Fruit fly (Drosophila melanogaster) whole organism, embryonic: ENCODE results near the gene CG12081.

Source experiments
- Aef1 ChIP-seq: fragments of 200-800 bp; sonication (Bioruptor generic); IDR thresholded peaks from 3 replicates; pipeline ENCODE4 v1.3.6; 2022; ENCODE audit warnings: missing biosample characterization, missing genetic modification characterization
- Atf6 ChIP-seq: fragments of 200-800 bp; sonication (Bioruptor generic); IDR thresholded peaks from 2 replicates; pipeline ENCODE4 v1.3.6; 2022; ENCODE audit warnings: missing biosample characterization, missing genetic modification characterization
- CG11085 ChIP-seq: fragments of 200-800 bp; sonication (Bioruptor generic); IDR thresholded peaks from 2 replicates; pipeline ENCODE4 v1.3.6; 2022; ENCODE audit warnings: missing biosample characterization, missing genetic modification characterization
- CG12236 ChIP-seq: fragments of 200-800 bp; sonication (Bioruptor generic); optimal IDR thresholded peaks from 2 replicates; lab custom pipeline; 2016; ENCODE audit warnings: missing biosample characterization, missing genetic modification characterization
- CG14014 ChIP-seq: fragments of 200-800 bp; sonication (Bioruptor generic); IDR thresholded peaks from 2 replicates; pipeline ENCODE4 v1.3.6; 2022; ENCODE audit warnings: missing biosample characterization, missing genetic modification characterization
- CG14441 ChIP-seq: fragments of 200-800 bp; sonication (Bioruptor generic); IDR thresholded peaks from 2 replicates; pipeline ENCODE4 v1.3.6; 2022; ENCODE audit warnings: missing biosample characterization, missing genetic modification characterization
- CG16815 ChIP-seq: fragments of 200-800 bp; sonication (Bioruptor generic); optimal IDR thresholded peaks from 3 replicates; lab custom pipeline; 2017; ENCODE audit warnings: missing biosample characterization, mild to moderate bottlenecking, missing genetic modification characterization
- CG17612 ChIP-seq: fragments of 200-800 bp; sonication (Bioruptor generic); IDR thresholded peaks from 2 replicates; pipeline ENCODE4 v1.3.6; 2022; ENCODE audit warnings: missing biosample characterization, missing genetic modification characterization
- CG18619 ChIP-seq: fragments of 200-800 bp; sonication (Bioruptor generic); optimal IDR thresholded peaks from 3 replicates; lab custom pipeline; 2017; ENCODE audit warnings: missing biosample characterization, mild to moderate bottlenecking, missing genetic modification characterization
- CG2129 ChIP-seq: fragments of 200-800 bp; sonication (Bioruptor generic); IDR thresholded peaks from 2 replicates; pipeline ENCODE4 v1.3.6; 2022; ENCODE audit warnings: missing biosample characterization, missing genetic modification characterization; ENCODE audit not compliant: partially characterized antibody
- CG2202 ChIP-seq: fragments of 200-800 bp; sonication (Bioruptor generic); optimal IDR thresholded peaks from 2 replicates; lab custom pipeline; 2018; ENCODE audit warnings: missing biosample characterization, mild to moderate bottlenecking, missing genetic modification characterization
- CG3065 ChIP-seq: fragments of 200-800 bp; sonication (Bioruptor generic); optimal IDR thresholded peaks from 2 replicates; lab custom pipeline; 2016; ENCODE audit warnings: missing biosample characterization, missing genetic modification characterization
- CG9215 ChIP-seq: fragments of 200-800 bp; sonication (Bioruptor generic); IDR thresholded peaks from 2 replicates; pipeline ENCODE4 v1.3.6; 2022; ENCODE audit warnings: missing biosample characterization, missing genetic modification characterization
- CHES-1-like ChIP-seq: fragments of 200-800 bp; sonication (Bioruptor generic); optimal IDR thresholded peaks from 2 replicates; lab custom pipeline; 2016; ENCODE audit warnings: missing biosample characterization, missing genetic modification characterization
- CTCF ChIP-seq: fragments of 200-800 bp; sonication (Bioruptor generic); optimal IDR thresholded peaks from 2 replicates; lab custom pipeline; 2017; ENCODE audit warnings: missing biosample characterization, mild to moderate bottlenecking, missing genetic modification characterization, moderate library complexity
- CkIIα-i1 ChIP-seq: fragments of 200-800 bp; sonication (Bioruptor generic); IDR thresholded peaks from 2 replicates; pipeline ENCODE4 v1.3.6; 2022; ENCODE audit warnings: missing biosample characterization, missing genetic modification characterization
- D19B ChIP-seq: fragments of 200-800 bp; sonication (Bioruptor generic); optimal IDR thresholded peaks from 2 replicates; lab custom pipeline; 2017; ENCODE audit warnings: missing biosample characterization, mild to moderate bottlenecking, missing genetic modification characterization
- Doc2 ChIP-seq: fragments of 200-800 bp; sonication (Bioruptor generic); IDR thresholded peaks from 2 replicates; pipeline ENCODE4 v1.3.6; 2022; ENCODE audit warnings: missing biosample characterization, missing genetic modification characterization
- Eip74EF ChIP-seq, 2 experiments: fragments of 200-800 bp in 1 of 2; fragments of >200 bp in 1 of 2; sonication (Bioruptor generic) in 1 of 2; optimal IDR thresholded peaks; 2 replicates each; lab custom pipeline; 2017 to 2019; ENCODE audit warnings: missing biosample characterization in 2 of 2, missing genetic modification characterization in 2 of 2, mild to moderate bottlenecking in 1 of 2, moderate library complexity in 1 of 2
- Ets65A ChIP-seq: fragments of 200-800 bp; sonication (Bioruptor generic); peaks from one replicate; lab custom pipeline; 2016; ENCODE audit warnings: missing biosample characterization, missing genetic modification characterization
- Hey ChIP-seq: fragments of 200-800 bp; sonication (Bioruptor generic); optimal IDR thresholded peaks from 3 replicates; lab custom pipeline; 2018; ENCODE audit warnings: missing biosample characterization, mild to moderate bottlenecking, missing genetic modification characterization
- HmgZ ChIP-seq: fragments of 200-800 bp; sonication (Bioruptor generic); optimal IDR thresholded peaks from 2 replicates; lab custom pipeline; 2018; ENCODE audit warnings: missing biosample characterization, mild to moderate bottlenecking, missing genetic modification characterization
- Hr39 ChIP-seq: fragments of >200 bp; optimal IDR thresholded peaks from 2 replicates; lab custom pipeline; 2017
- NC2α ChIP-seq: fragments of 200-800 bp; sonication (Bioruptor generic); optimal IDR thresholded peaks from 2 replicates; lab custom pipeline; 2016; ENCODE audit warnings: missing biosample characterization, missing genetic modification characterization
- NC2β ChIP-seq: fragments of 200-800 bp; sonication (Bioruptor generic); optimal IDR thresholded peaks from 2 replicates; lab custom pipeline; 2016; ENCODE audit warnings: missing biosample characterization, missing genetic modification characterization
- Nf-YB ChIP-seq: fragments of 200-800 bp; sonication (Bioruptor generic); optimal IDR thresholded peaks from 3 replicates; lab custom pipeline; 2019; ENCODE audit warnings: missing biosample characterization, mild to moderate bottlenecking, missing genetic modification characterization, moderate library complexity
- Nf-YC ChIP-seq: fragments of 200-800 bp; optimal IDR thresholded peaks from 3 replicates; lab custom pipeline; 2019; ENCODE audit warnings: missing biosample characterization, mild to moderate bottlenecking, missing genetic modification characterization, moderate library complexity
- Ravus ChIP-seq: fragments of 200-800 bp; sonication (Bioruptor generic); IDR thresholded peaks from 2 replicates; pipeline ENCODE4 v1.3.6; 2022; ENCODE audit warnings: missing biosample characterization, missing genetic modification characterization
- YL-1 ChIP-seq: fragments of 200-800 bp; sonication (Bioruptor generic); optimal IDR thresholded peaks from 3 replicates; lab custom pipeline; 2017; ENCODE audit warnings: missing biosample characterization, mild to moderate bottlenecking, missing genetic modification characterization
- al ChIP-seq: fragments of 200-800 bp; sonication (Bioruptor generic); IDR thresholded peaks from 2 replicates; pipeline ENCODE4 v1.3.6; 2022; ENCODE audit warnings: missing biosample characterization, missing genetic modification characterization
- bbx ChIP-seq: fragments of 200-800 bp; sonication (Bioruptor generic); IDR thresholded peaks from 2 replicates; pipeline ENCODE4 v1.3.6; 2022; ENCODE audit warnings: missing biosample characterization, missing genetic modification characterization; ENCODE audit not compliant: partially characterized antibody
- crol ChIP-seq: fragments of 200-800 bp; sonication (Bioruptor generic); IDR thresholded peaks from 2 replicates; pipeline ENCODE4 v1.3.6; 2022; ENCODE audit warnings: missing biosample characterization, missing genetic modification characterization
- dati ChIP-seq: fragments of 200-800 bp; sonication (Bioruptor generic); IDR thresholded peaks from 2 replicates; pipeline ENCODE4 v1.3.6; 2022; ENCODE audit warnings: missing biosample characterization, missing genetic modification characterization
- dmrt11E ChIP-seq: fragments of 200-800 bp; sonication (Bioruptor generic); optimal IDR thresholded peaks from 3 replicates; lab custom pipeline; 2018; ENCODE audit warnings: missing biosample characterization, mild to moderate bottlenecking, missing genetic modification characterization, moderate library complexity
- ftz-f1 ChIP-seq: fragments of 200-800 bp; sonication (Bioruptor generic); optimal IDR thresholded peaks from 2 replicates; lab custom pipeline; 2016; ENCODE audit warnings: missing biosample characterization, missing genetic modification characterization
- gem ChIP-seq: fragments of 200-800 bp; sonication (Bioruptor generic); optimal IDR thresholded peaks from 2 replicates; lab custom pipeline; 2019; ENCODE audit warnings: missing biosample characterization, mild to moderate bottlenecking, missing genetic modification characterization, moderate library complexity
- gsb-n ChIP-seq: fragments of 200-800 bp; sonication (Bioruptor generic); optimal IDR thresholded peaks from 3 replicates; lab custom pipeline; 2018; ENCODE audit warnings: missing biosample characterization, mild to moderate bottlenecking, missing genetic modification characterization
- kni ChIP-seq: fragments of 200-800 bp; sonication (Bioruptor generic); optimal IDR thresholded peaks from 3 replicates; lab custom pipeline; 2017; ENCODE audit warnings: mild to moderate bottlenecking, missing biosample characterization, missing genetic modification reagents, missing genetic modification characterization
- lov ChIP-seq, 2 experiments: fragments of 200-800 bp in 1 of 2; fragments of >200 bp in 1 of 2; sonication (Bioruptor generic) in 1 of 2; IDR thresholded peaks in 1 of 2; optimal IDR thresholded peaks in 1 of 2; 2 replicates in 1 of 2; 3 replicates in 1 of 2; pipeline versions ENCODE4 v1.3.6 to Lab custom; 2017 to 2022; ENCODE audit warnings: missing biosample characterization in 1 of 2, missing genetic modification characterization in 1 of 2
- nmo ChIP-seq: fragments of 200-800 bp; sonication (Bioruptor generic); optimal IDR thresholded peaks from 2 replicates; lab custom pipeline; 2018; ENCODE audit warnings: missing biosample characterization, mild to moderate bottlenecking, missing genetic modification characterization, moderate library complexity
- oc ChIP-seq: fragments of 200-800 bp; sonication (Bioruptor generic); optimal IDR thresholded peaks from 2 replicates; lab custom pipeline; 2018; ENCODE audit warnings: missing biosample characterization, mild to moderate bottlenecking, missing genetic modification characterization, moderate library complexity
- pros ChIP-seq: fragments of 200-800 bp; sonication (Bioruptor generic); optimal IDR thresholded peaks from 3 replicates; lab custom pipeline; 2019; ENCODE audit warnings: missing biosample characterization, mild to moderate bottlenecking, missing genetic modification characterization, moderate library complexity
- pzg ChIP-seq: fragments of 200-800 bp; sonication (Bioruptor generic); optimal IDR thresholded peaks from 3 replicates; lab custom pipeline; 2018; ENCODE audit warnings: missing biosample characterization, mild to moderate bottlenecking, missing genetic modification characterization, moderate library complexity
- row ChIP-seq: fragments of 200-800 bp; sonication (Bioruptor generic); IDR thresholded peaks from 3 replicates; pipeline ENCODE4 v1.3.6; 2022; ENCODE audit warnings: missing biosample characterization, missing genetic modification characterization
- sd ChIP-seq: fragments of 200-800 bp; sonication (Bioruptor generic); optimal IDR thresholded peaks from 3 replicates; lab custom pipeline; 2018; ENCODE audit warnings: missing biosample characterization, mild to moderate bottlenecking, missing genetic modification characterization, moderate library complexity
- sens ChIP-seq: fragments of 200-800 bp; sonication (Bioruptor generic); peaks from one replicate; lab custom pipeline; 2016; ENCODE audit warnings: missing biosample characterization, missing genetic modification characterization
- seq ChIP-seq: fragments of 200-800 bp; sonication (Bioruptor generic); IDR thresholded peaks from 2 replicates; pipeline ENCODE4 v1.3.6; 2022; ENCODE audit warnings: missing biosample characterization, missing genetic modification characterization
- slou ChIP-seq: fragments of 200-800 bp; sonication (Bioruptor generic); optimal IDR thresholded peaks from 3 replicates; lab custom pipeline; 2016; ENCODE audit warnings: missing biosample characterization, missing genetic modification characterization
- vvl ChIP-seq: fragments of 200-800 bp; sonication (Bioruptor generic); IDR thresholded peaks from 2 replicates; pipeline ENCODE4 v1.3.6; 2022; ENCODE audit warnings: missing biosample characterization, missing genetic modification characterization

CG12081 gene

dm6 chrX:8606206-8606605 is 17.6 kb downstream of the CG12081 start, which contains the start of gene Caf1-180 (continued):
- TF ChIP-seq CG11085 (no peak), nmo (GFP tag; lab: Kevin White, UChicago) (peak; percentile 42), HmgZ (tag; lab: Kevin White, UChicago) (peak; percentile 54), CTCF (GFP tag; lab: Kevin White, UChicago) (peak; percentile 65), seq (no peak), CkIIα-i1 (GFP tag; lab: Robert Waterston, UW) (no peak), CG17612 (no peak), Atf6 (GFP tag; lab: Robert Waterston, UW) (no peak), CG2202 (tag; lab: Kevin White, UChicago) (no peak), sd (tag; lab: Kevin White, UChicago) (no peak), Nf-YC (no peak), Aef1 (no peak), CG18619 (GFP tag; lab: Kevin White, UChicago) (no peak), CG9215 (GFP tag; lab: Robert Waterston, UW) (peak; percentile 6; the same call in 1 of the 2 replicates), bbx (GFP tag; lab: Robert Waterston, UW) (peak; percentile 79), gsb-n (tag; lab: Kevin White, UChicago) (no peak)

dm6 chrX:8607902-8608301 is 19.3 kb downstream of the CG12081 start:
- TF ChIP-seq oc (tag; lab: Kevin White, UChicago) (peak; percentile 59), Nf-YC (peak; percentile 73), al (no peak), NC2β (GFP tag; lab: Kevin White, UChicago) (no peak), crol (GFP tag; lab: Robert Waterston, UW) (peak; percentile 33; the same call in 1 of the 2 replicates), pros (GFP tag; lab: Kevin White, UChicago) (peak; percentile 12), Nf-YB (GFP tag; lab: Kevin White, UChicago) (peak; percentile 63), slou (no peak), Hr39 (lab: Kevin White, UChicago) (peak; percentile 59), Ets65A (GFP tag; lab: Kevin White, UChicago) (peak; percentile 42), Hey (tag; lab: Kevin White, UChicago) (peak; percentile 32), Doc2 (GFP tag; lab: Robert Waterston, UW) (no peak)
- TF ChIP-seq, all 482 proteins: peak for 8

- TF ChIP-seq row (GFP tag; lab: Robert Waterston, UW): 0 out of 3 replicates have a peak, but pooled peaks have one; percentile 29
- peak; percentile 13 for TF ChIP-seq D19B (GFP tag; lab: Kevin White, UChicago)
- TF ChIP-seq dmrt11E (tag; lab: Kevin White, UChicago): peak; percentile 8
- TF ChIP-seq kni: no peak
- TF ChIP-seq pzg (GFP tag; lab: Kevin White, UChicago): no peak
- no peak for TF ChIP-seq CG14014
- TF ChIP-seq sens (GFP tag; lab: Kevin White, UChicago): peak; percentile 62
- TF ChIP-seq ftz-f1 (GFP tag; lab: Kevin White, UChicago): no peak
- TF ChIP-seq CG2129 (GFP tag; lab: Robert Waterston, UW): no peak
These were observed 27.7 kb downstream of the CG12081 start for dm6 chrX:8616280-8616679.

- TF ChIP-seq CHES-1-like (no peak), gem (peak; percentile 35), lov (optimal IDR thresholded peaks at IDR 0.05; lab: Kevin White, UChicago) (no peak), lov (GFP tag; IDR thresholded peaks at IDR 0.05; lab: Robert Waterston, UW) (no peak), CG12236 (GFP tag; lab: Kevin White, UChicago) (no peak), Eip74EF (GFP tag; optimal IDR thresholded peaks at IDR 0.05; lab: Kevin White, UChicago) (no peak), CG3065 (no peak), YL-1 (GFP tag; lab: Kevin White, UChicago) (no peak), Ravus (GFP tag; lab: Robert Waterston, UW) (no peak), CG14441 (GFP tag; lab: Robert Waterston, UW) (no peak), vvl (GFP tag; lab: Robert Waterston, UW) (no peak), NC2α (GFP tag; lab: Kevin White, UChicago) (no peak), dati (GFP tag; lab: Robert Waterston, UW) (no peak), CG16815 (GFP tag; lab: Kevin White, UChicago) (no peak)
These were observed 28.3 kb downstream of the CG12081 start for dm6 chrX:8616787-8617432.
